Fruit fly (Drosophila melanogaster): ENCODE measurements around the gene Ugt301D1.

DNA sequence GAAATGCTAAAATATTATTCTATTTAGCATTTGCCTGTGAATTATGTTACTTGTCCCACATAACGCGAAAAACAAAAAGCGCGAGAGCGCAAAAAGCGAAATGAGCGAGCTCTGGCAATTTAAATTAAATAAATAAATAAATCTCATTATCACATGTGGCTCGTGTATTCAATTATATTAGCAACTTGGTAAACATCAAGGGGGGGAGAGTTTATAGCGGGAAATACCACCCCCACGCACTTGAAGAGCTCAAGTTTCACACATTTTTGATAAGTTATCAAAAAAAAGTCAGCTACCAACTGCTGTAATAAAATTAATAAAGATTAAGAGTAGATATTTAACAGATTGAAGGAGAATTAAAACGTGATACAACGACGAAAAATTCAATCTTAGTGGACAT lies 40.1 kb downstream of the Ugt301D1 start:
- TF ChIP-seq CG7045 (GFP tag; optimal IDR thresholded peaks at IDR 0.05) (no peak), bab1 (GFP tag; optimal IDR thresholded peaks at IDR 0.05) (no peak), CG14711 (tag; optimal IDR thresholded peaks at IDR 0.05) (no peak), ovo (GFP tag; optimal IDR thresholded peaks at IDR 0.05) (no peak), Mnt (GFP tag; optimal IDR thresholded peaks at IDR 0.05) (no peak), CG7101 (tag; optimal IDR thresholded peaks at IDR 0.05) (no peak), Clk (GFP tag; optimal IDR thresholded peaks at IDR 0.05) (no peak), CG11617 (GFP tag; optimal IDR thresholded peaks at IDR 0.05) (no peak), CG33017 (tag; optimal IDR thresholded peaks at IDR 0.05) (no peak), kay (GFP tag; ENCODE audit: borderline replicate concordance) (no peak), cic (GFP tag; optimal IDR thresholded peaks at IDR 0.05) (no peak), Hr96 (GFP tag; optimal IDR thresholded peaks at IDR 0.05) (no peak), tj (GFP tag; optimal IDR thresholded peaks at IDR 0.05) (no peak), Crg-1 (GFP tag; optimal IDR thresholded peaks at IDR 0.05) (no peak)

All from whole organism, adult.